Worm (Caenorhabditis elegans) whole organism, L1 larva: ENCODE data around the gene W04B5.8.

Source experiments
- elt-3 ChIP-seq, 6 experiments: fragments of 150-350 bp in 1 of 6; sonication (generic microtip); optimal IDR thresholded peaks; 2 replicates each; lab custom pipeline; 2017 to 2018; ENCODE audit warnings: missing biosample characterization in 6 of 6, missing genetic modification characterization in 6 of 6, inconsistent platforms in 1 of 6
- hlh-17 ChIP-seq: fragments of 200-800 bp; sonication (Bioruptor generic); optimal IDR thresholded peaks from 2 replicates; lab custom pipeline; 2018; ENCODE audit warnings: missing genetic modification characterization, mild to moderate bottlenecking, missing compliant biosample characterization, moderate library complexity, borderline replicate concordance
- hpl-2 ChIP-seq: fragments of 150-350 bp; optimal IDR thresholded peaks from 2 replicates; lab custom pipeline; 2014; ENCODE audit warnings: missing biosample characterization, missing genetic modification reagents, missing genetic modification characterization
- nhr-28 ChIP-seq: fragments of 150-350 bp; optimal IDR thresholded peaks from 2 replicates; lab custom pipeline; 2014; ENCODE audit warnings: missing biosample characterization, missing genetic modification characterization
- nhr-77 ChIP-seq: fragments of 150-350 bp; optimal IDR thresholded peaks from 2 replicates; lab custom pipeline; 2014; ENCODE audit warnings: missing biosample characterization, missing genetic modification characterization
- rnt-1 ChIP-seq: sonication (generic microtip); optimal IDR thresholded peaks from 2 replicates; lab custom pipeline; 2016; ENCODE audit warnings: mild to moderate bottlenecking, missing genetic modification characterization, moderate library complexity, missing compliant biosample characterization

ce11 chrIII:2391704-2392103 lies 34.4 kb upstream of the W04B5.8 start:
- TF ChIP-seq elt-3 (tag; optimal IDR thresholded peaks at IDR 0.05; lab: Kevin White, UChicago) = no peak
- no peak for TF ChIP-seq hlh-17 (GFP tag; lab: Kevin White, UChicago)
- no peak for TF ChIP-seq nhr-28 (tag; lab: Kevin White, UChicago)
- TF ChIP-seq nhr-77 (tag; lab: Kevin White, UChicago) = no peak
- TF ChIP-seq rnt-1 = no peak
- TF ChIP-seq hpl-2 (GFP tag; lab: Kevin White, UChicago) = no peak
